Worm (Caenorhabditis elegans): ENCODE data around the gene oac-21.
"Not testable (repeated sequence)": the region's sequence is repeated elsewhere in the genome, so short reads cannot be mapped to it uniquely, and the experiment has no call there.

Gene oac-21

DNA sequence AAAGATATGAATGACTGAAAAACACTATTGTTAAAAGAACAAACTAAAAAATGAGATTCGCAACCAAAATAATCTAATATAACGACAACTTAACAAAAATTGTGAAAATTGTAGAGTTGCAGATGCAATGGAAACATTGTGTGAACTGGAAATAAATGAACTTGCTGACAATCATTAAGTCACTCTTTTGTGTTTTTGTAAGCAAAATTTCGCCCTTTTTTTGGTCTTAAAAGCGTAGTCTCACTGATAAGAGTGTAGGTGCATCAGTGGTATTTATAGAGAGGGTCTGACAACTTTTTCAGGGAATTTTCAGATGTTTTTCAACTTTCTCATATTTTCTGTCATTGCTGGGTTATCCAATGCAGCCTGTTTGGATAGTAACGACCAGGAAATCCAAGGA is 37.1 kb downstream of the oac-21 start, which contains the start of gene clec-68:
clec-68 (plus strand) TSS at position 301 of the 400 bp plus-strand sequence.
- no peak for TF ChIP-seq tlp-1 (tag; optimal IDR thresholded peaks at IDR 0.05)
- TF ChIP-seq efl-3 (GFP tag; optimal IDR thresholded peaks at IDR 0.05) = no peak

DNA sequence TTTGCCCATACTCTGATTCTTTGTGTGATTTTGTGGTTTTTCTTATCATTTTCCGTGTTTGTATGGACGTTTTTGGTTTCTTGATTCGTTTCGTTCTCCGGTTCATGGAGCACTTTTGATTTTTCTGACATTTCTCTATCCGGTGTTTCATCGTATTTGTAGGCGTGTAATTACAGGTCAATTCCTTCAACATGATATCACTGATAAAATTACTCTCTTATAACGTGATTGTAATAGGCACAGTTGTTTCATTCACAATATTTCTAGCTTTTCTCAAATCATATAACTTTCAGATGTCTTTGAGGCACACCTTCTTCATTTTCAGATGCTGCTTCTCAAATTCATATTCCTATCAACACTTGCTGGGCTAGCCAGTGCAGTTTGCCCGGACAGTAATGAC is 43.3 kb downstream of the oac-21 start, which contains the start of gene clec-70:
clec-70 (plus strand) TSS at position 301 of the 400 bp plus-strand sequence.
- not testable (repeated sequence) for TF ChIP-seq hlh-4, unc-86, zag-1 (tag; optimal IDR thresholded peaks at IDR 0.05)

DNA sequence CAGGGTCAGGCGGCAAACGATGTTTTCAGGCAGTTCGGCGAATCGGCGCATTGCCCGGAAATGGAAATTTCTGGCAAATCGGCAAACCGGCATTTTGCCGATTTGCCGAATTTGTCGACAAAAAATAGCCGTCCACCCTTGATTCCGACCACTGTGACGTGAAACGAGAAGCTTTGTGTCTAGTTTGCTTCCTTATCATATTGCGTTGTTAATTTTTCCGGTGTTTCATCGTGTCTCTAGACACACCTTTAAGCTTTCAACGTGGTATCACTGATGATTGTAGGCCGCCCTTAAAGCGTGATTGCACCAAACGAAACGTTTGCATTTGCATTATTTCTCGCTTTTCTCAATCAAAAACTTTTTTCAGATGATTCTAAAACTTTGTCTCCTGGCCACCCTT is 48.0 kb downstream of the oac-21 start, which contains the start of gene clec-71:
clec-71 (plus strand) TSS at position 362 of the 400 bp plus-strand sequence.
- TF ChIP-seq zag-1 (tag; optimal IDR thresholded peaks at IDR 0.05) (no peak), lir-3 (tag; optimal IDR thresholded peaks at IDR 0.05; ENCODE audit: poor library complexity) (no peak), nhr-71 (tag; optimal IDR thresholded peaks at IDR 0.05) (no peak), elt-2 (tag; optimal IDR thresholded peaks at IDR 0.05) (peak; percentile 58)

- TF ChIP-seq zag-1 (tag; optimal IDR thresholded peaks at IDR 0.05) (no peak), mep-1 (tag; optimal IDR thresholded peaks at IDR 0.05) (no peak), ces-1 (GFP tag; optimal IDR thresholded peaks at IDR 0.05) (no peak), vab-15 (tag; optimal IDR thresholded peaks at IDR 0.05) (no peak), skn-1 (tag; optimal IDR thresholded peaks at IDR 0.05) (no peak), unc-30 (tag; optimal IDR thresholded peaks at IDR 0.05) (no peak), fkh-10 (GFP tag; optimal IDR thresholded peaks at IDR 0.05) (no peak), snpc-4 (tag; optimal IDR thresholded peaks at IDR 0.05) (no peak), nhr-77 (tag; optimal IDR thresholded peaks at IDR 0.05) (no peak), nhr-19 (GFP tag; conservative IDR thresholded peaks at IDR 0.05) (no peak), efl-3 (GFP tag; optimal IDR thresholded peaks at IDR 0.05) (no peak), elt-3 (tag; optimal IDR thresholded peaks at IDR 0.05) (no peak), lir-3 (tag; optimal IDR thresholded peaks at IDR 0.05; ENCODE audit: poor library complexity) (no peak), nhr-76 (tag; optimal IDR thresholded peaks at IDR 0.05) (no peak), mab-9 (GFP tag; IDR thresholded peaks at IDR 0.05) (no peak), rnt-1 (tag; optimal IDR thresholded peaks at IDR 0.05) (no peak), nhr-71 (tag; optimal IDR thresholded peaks at IDR 0.05) (no peak), nhr-28 (tag; optimal IDR thresholded peaks at IDR 0.05) (no peak), lin-35 (GFP tag; optimal IDR thresholded peaks at IDR 0.05) (no peak), hlh-17 (GFP tag; optimal IDR thresholded peaks at IDR 0.05; ENCODE audit: borderline replicate concordance) (no peak)
These were observed 52.7 kb downstream of the oac-21 start, which contains the start of gene clec-174 for ce11 chrIV:3941658-3942328. clec-174 (minus strand) TSS chrIV:3941708.

All from whole organism, L1 larva.